Worm (Caenorhabditis elegans) whole organism, young adult: Measurements from ENCODE around the gene B0361.11.

Experiments used
- F10E7.11 ChIP-seq: sonication (generic microtip); optimal IDR thresholded peaks from 2 replicates; lab custom pipeline; 2017; ENCODE audit warnings: mild to moderate bottlenecking, missing genetic modification characterization, moderate library complexity, missing compliant biosample characterization
- F55B11.4 ChIP-seq: sonication (generic microtip); optimal IDR thresholded peaks from 2 replicates; lab custom pipeline; 2016; ENCODE audit warnings: missing compliant biosample characterization, missing genetic modification characterization, borderline replicate concordance; ENCODE audit not compliant: insufficient read depth
- K12H6.12 ChIP-seq: fragments of 200-800 bp; sonication (Bioruptor generic); optimal IDR thresholded peaks from 2 replicates; lab custom pipeline; 2018; ENCODE audit warnings: mild to moderate bottlenecking, missing genetic modification characterization, missing compliant biosample characterization
- T07F8.4 ChIP-seq: sonication (generic microtip); optimal IDR thresholded peaks from 2 replicates; lab custom pipeline; 2016; ENCODE audit warnings: mild to moderate bottlenecking, missing genetic modification characterization, moderate library complexity, missing compliant biosample characterization
- T26A5.8 ChIP-seq: sonication (generic microtip); optimal IDR thresholded peaks from 2 replicates; lab custom pipeline; 2016; ENCODE audit warnings: missing genetic modification characterization, missing compliant biosample characterization
- Y53G8AR.9 ChIP-seq: fragments of 200-800 bp; sonication (Bioruptor generic); conservative IDR thresholded peaks from 2 replicates; pipeline ENCODE4 v1.3.6; 2022; ENCODE audit warnings: missing genetic modification reagents, missing genetic modification characterization, missing compliant biosample characterization
- Y79H2A.3 ChIP-seq: fragments of 200-800 bp; sonication (Bioruptor generic); conservative IDR thresholded peaks from 2 replicates; pipeline ENCODE4 v1.3.6; 2022; ENCODE audit warnings: missing genetic modification reagents, missing genetic modification characterization, missing compliant biosample characterization
- aptf-2 ChIP-seq: fragments of 200-800 bp; sonication (Bioruptor generic); conservative IDR thresholded peaks from 2 replicates; pipeline ENCODE4 v1.3.6; 2022; ENCODE audit warnings: missing genetic modification reagents, missing genetic modification characterization, missing compliant biosample characterization
- atf-7 ChIP-seq: sonication (generic microtip); optimal IDR thresholded peaks from 2 replicates; lab custom pipeline; 2017; ENCODE audit warnings: mild to moderate bottlenecking, missing genetic modification characterization, missing compliant biosample characterization
- attf-3 ChIP-seq: fragments of 200-800 bp; sonication (Bioruptor generic); conservative IDR thresholded peaks from 2 replicates; pipeline ENCODE4 v1.3.6; 2022; ENCODE audit warnings: missing genetic modification reagents, missing genetic modification characterization, missing compliant biosample characterization
- attf-6 ChIP-seq: fragments of 200-800 bp; sonication (Bioruptor generic); IDR thresholded peaks from 2 replicates; pipeline ENCODE4 v1.3.6; 2022; ENCODE audit warnings: missing genetic modification reagents, missing genetic modification characterization, missing compliant biosample characterization
- chd-7 ChIP-seq: sonication (generic microtip); optimal IDR thresholded peaks from 2 replicates; lab custom pipeline; 2016; ENCODE audit warnings: mild to moderate bottlenecking, missing genetic modification characterization, moderate library complexity, missing compliant biosample characterization
- dpff-1 ChIP-seq: sonication (generic microtip); optimal IDR thresholded peaks from 2 replicates; lab custom pipeline; 2017; ENCODE audit warnings: mild to moderate bottlenecking, missing genetic modification characterization, missing compliant biosample characterization
- dpl-1 ChIP-seq: fragments of 150-350 bp; optimal IDR thresholded peaks from 2 replicates; lab custom pipeline; 2014; ENCODE audit warnings: missing biosample characterization, missing genetic modification reagents, missing genetic modification characterization
- efl-1 ChIP-seq: fragments of 150-350 bp; optimal IDR thresholded peaks from 2 replicates; lab custom pipeline; 2014; ENCODE audit warnings: missing biosample characterization, missing genetic modification reagents, missing genetic modification characterization
- egl-18 ChIP-seq: fragments of 200-800 bp; sonication (Bioruptor generic); IDR thresholded peaks from 2 replicates; pipeline ENCODE4 v1.3.6; 2022; ENCODE audit warnings: missing genetic modification reagents, missing genetic modification characterization, missing compliant biosample characterization
- ets-4 ChIP-seq: fragments of 200-800 bp; sonication (Bioruptor generic); optimal IDR thresholded peaks from 2 replicates; lab custom pipeline; 2018; ENCODE audit warnings: mild to moderate bottlenecking, missing genetic modification characterization, missing compliant biosample characterization
- gei-17 ChIP-seq: fragments of 200-800 bp; sonication (Bioruptor generic); optimal IDR thresholded peaks from 2 replicates; lab custom pipeline; 2018; ENCODE audit warnings: mild to moderate bottlenecking, missing genetic modification characterization, missing compliant biosample characterization
- hlh-26 ChIP-seq: fragments of 200-800 bp; sonication (Bioruptor generic); conservative IDR thresholded peaks from 2 replicates; pipeline ENCODE4 v1.3.6; 2022; ENCODE audit warnings: missing genetic modification reagents, missing genetic modification characterization, missing compliant biosample characterization
- hrde-1 ChIP-seq: sonication (generic microtip); optimal IDR thresholded peaks from 2 replicates; lab custom pipeline; 2016; ENCODE audit warnings: missing genetic modification characterization, mild to moderate bottlenecking, missing compliant biosample characterization, moderate library complexity, missing genotype, missing genetic modification reagents, borderline replicate concordance
- hsf-1 ChIP-seq: fragments of 200-800 bp; sonication (Bioruptor generic); IDR thresholded peaks from 2 replicates; pipeline ENCODE4 v1.3.6; 2022; ENCODE audit warnings: missing genetic modification reagents, missing genetic modification characterization, missing compliant biosample characterization
- let-607 ChIP-seq, 2 experiments: fragments of 200-800 bp in 1 of 2; sonication (Bioruptor generic) in 1 of 2; sonication (generic microtip) in 1 of 2; optimal IDR thresholded peaks; 2 replicates each; lab custom pipeline; 2016 to 2018; ENCODE audit warnings: mild to moderate bottlenecking in 2 of 2, missing compliant biosample characterization in 2 of 2, missing genetic modification characterization in 2 of 2, moderate library complexity in 2 of 2, missing genotype in 1 of 2
- lin-26 ChIP-seq: fragments of 200-800 bp; sonication (Bioruptor generic); IDR thresholded peaks from 2 replicates; pipeline ENCODE4 v1.3.6; 2022; ENCODE audit warnings: missing genetic modification reagents, missing genetic modification characterization, missing compliant biosample characterization
- lin-35 ChIP-seq, 3 experiments: fragments of 150-350 bp in 2 of 3; sonication (generic microtip) in 1 of 3; optimal IDR thresholded peaks; 2 replicates each; lab custom pipeline; 2014 to 2018; ENCODE audit warnings: missing biosample characterization in 3 of 3, missing genetic modification characterization in 3 of 3, missing genetic modification reagents in 3 of 3
- lin-54 ChIP-seq: fragments of 200-800 bp; sonication (Bioruptor generic); optimal IDR thresholded peaks from 2 replicates; lab custom pipeline; 2018; ENCODE audit warnings: mild to moderate bottlenecking, missing genetic modification characterization, missing compliant biosample characterization
- lir-1 ChIP-seq: fragments of 200-800 bp; sonication (Bioruptor generic); conservative IDR thresholded peaks from 2 replicates; pipeline ENCODE4 v1.3.6; 2022; ENCODE audit warnings: missing genetic modification reagents, missing genetic modification characterization, missing compliant biosample characterization
- madf-6 ChIP-seq: fragments of 200-800 bp; sonication (Bioruptor generic); IDR thresholded peaks from 2 replicates; pipeline ENCODE4 v1.3.6; 2022; ENCODE audit warnings: missing genetic modification reagents, missing genetic modification characterization, missing compliant biosample characterization
- madf-8 ChIP-seq: fragments of 200-800 bp; sonication (Bioruptor generic); conservative IDR thresholded peaks from 2 replicates; pipeline ENCODE4 v1.3.6; 2022; ENCODE audit warnings: missing genetic modification reagents, missing genetic modification characterization, missing compliant biosample characterization
- nfyb-1 ChIP-seq: fragments of 200-800 bp; sonication (Bioruptor generic); IDR thresholded peaks from 2 replicates; pipeline ENCODE4 v1.3.6; 2022; ENCODE audit warnings: missing genetic modification reagents, missing genetic modification characterization, missing compliant biosample characterization
- nhr-179 ChIP-seq: sonication (generic microtip); optimal IDR thresholded peaks from 2 replicates; lab custom pipeline; 2016; ENCODE audit warnings: mild to moderate bottlenecking, missing genetic modification characterization, missing compliant biosample characterization
- pbrm-1 ChIP-seq: fragments of 200-800 bp; sonication (Bioruptor generic); IDR thresholded peaks from 2 replicates; pipeline ENCODE4 v1.3.6; 2022; ENCODE audit warnings: missing genetic modification reagents, missing genetic modification characterization, missing compliant biosample characterization
- snpc-1.1 ChIP-seq: sonication (generic microtip); optimal IDR thresholded peaks from 2 replicates; lab custom pipeline; 2017; ENCODE audit warnings: missing genetic modification characterization, mild to moderate bottlenecking, missing compliant biosample characterization, antibody characterized with exemption, moderate library complexity, missing genotype, missing genetic modification reagents; ENCODE audit not compliant: insufficient read depth
- snpc-1.3 ChIP-seq: sonication (generic microtip); optimal IDR thresholded peaks from 2 replicates; lab custom pipeline; 2017; ENCODE audit warnings: missing genetic modification characterization, mild to moderate bottlenecking, missing compliant biosample characterization, antibody characterized with exemption, moderate library complexity, missing genotype, missing genetic modification reagents; ENCODE audit not compliant: insufficient read depth
- snpc-4 ChIP-seq, 5 experiments: fragments of 150-350 bp in 1 of 5; sonication (generic microtip) in 4 of 5; optimal IDR thresholded peaks; 2 replicates each; lab custom pipeline; 2014 to 2018; ENCODE audit warnings: missing genetic modification characterization in 5 of 5, missing biosample characterization in 3 of 5, antibody characterized with exemption in 2 of 5, mild to moderate bottlenecking in 2 of 5, missing compliant biosample characterization in 2 of 5, missing genotype in 2 of 5, moderate library complexity in 2 of 5, missing genetic modification reagents in 1 of 5
- tbp1 ChIP-seq: fragments of 200-800 bp; sonication (Bioruptor generic); optimal IDR thresholded peaks from 2 replicates; lab custom pipeline; 2018; ENCODE audit warnings: mild to moderate bottlenecking, missing genetic modification characterization, missing compliant biosample characterization
- tbx-9 ChIP-seq: sonication (generic microtip); optimal IDR thresholded peaks from 2 replicates; lab custom pipeline; 2016; ENCODE audit warnings: borderline replicate concordance, missing genetic modification characterization, inconsistent platforms, missing compliant biosample characterization
- zim-3 ChIP-seq: sonication (generic microtip); optimal IDR thresholded peaks from 2 replicates; lab custom pipeline; 2017; ENCODE audit warnings: mild to moderate bottlenecking, missing genetic modification characterization, moderate library complexity, missing compliant biosample characterization
- ztf-18 ChIP-seq: sonication (generic microtip); optimal IDR thresholded peaks from 2 replicates; lab custom pipeline; 2016; ENCODE audit warnings: missing genotype, mild to moderate bottlenecking, missing genetic modification characterization, missing compliant biosample characterization

The B0361.11 gene

ce11 chrIII:7278491-7278890 lies 1.1 kb downstream of the B0361.11 start (continued):
- TF ChIP-seq ztf-18, result peak; percentile 46
- TF ChIP-seq ets-4 (GFP tag; lab: Kevin White, UChicago), result peak; percentile 23
- TF ChIP-seq atf-7 (tag; lab: Kevin White, UChicago), result peak; percentile 81
- TF ChIP-seq madf-6 (GFP tag; lab: Robert Waterston, UW), result no peak
- TF ChIP-seq hsf-1, result no peak
- TF ChIP-seq let-607 (tag; optimal IDR thresholded peaks at IDR 0.05; lab: Kevin White, UChicago), result peak; percentile 43 to 62
- peak; percentile 36 for TF ChIP-seq zim-3 (tag; lab: Kevin White, UChicago)
- TF ChIP-seq lin-35 (GFP tag; optimal IDR thresholded peaks at IDR 0.05; lab: Kevin White, UChicago), result peak in 1 of 3 experiments; percentile 67
- peak; percentile 41 for TF ChIP-seq K12H6.12 (tag; lab: Kevin White, UChicago)
- TF ChIP-seq Y79H2A.3 (GFP tag; lab: Robert Waterston, UW), result no peak
- TF ChIP-seq Y53G8AR.9, result peak; percentile 79
- peak; percentile 18 for TF ChIP-seq dpl-1 (GFP tag; lab: Kevin White, UChicago)
- TF ChIP-seq snpc-1.1 (tag; lab: Kevin White, UChicago), result peak; percentile 73
- TF ChIP-seq T07F8.4 (tag; lab: Kevin White, UChicago), result peak; percentile 25
- TF ChIP-seq lin-26, result peak; percentile 70; the same call in 1 of the 2 replicates

- TF ChIP-seq dpff-1, result no peak
- peak; percentile 66; the same call in 1 of the 2 replicates for TF ChIP-seq attf-3 (GFP tag; lab: Robert Waterston, UW)
- TF ChIP-seq hlh-26 (GFP tag; lab: Robert Waterston, UW), result no peak
- TF ChIP-seq snpc-4 (GFP tag; optimal IDR thresholded peaks at IDR 0.05; lab: Kevin White, UChicago), result no peak
- peak in 1 of 4 experiments; percentile 55 for TF ChIP-seq snpc-4 (tag; optimal IDR thresholded peaks at IDR 0.05; lab: Kevin White, UChicago)
- no peak for TF ChIP-seq atf-7 (tag; lab: Kevin White, UChicago)
- TF ChIP-seq nhr-179 (tag; lab: Kevin White, UChicago), result no peak
- TF ChIP-seq snpc-1.1 (tag; lab: Kevin White, UChicago), result no peak
- no peak for TF ChIP-seq tbx-9 (tag; lab: Kevin White, UChicago)
- no peak for TF ChIP-seq pbrm-1 (GFP tag; lab: Robert Waterston, UW)
- no peak for TF ChIP-seq lir-1 (GFP tag; lab: Robert Waterston, UW)
- TF ChIP-seq F55B11.4 (tag; lab: Kevin White, UChicago), result no peak
- no peak for TF ChIP-seq gei-17 (GFP tag; lab: Kevin White, UChicago)
- TF ChIP-seq tbp1 (GFP tag; lab: Kevin White, UChicago), result no peak
Measured at ce11 chrIII:7281179-7281578, 3.8 kb downstream of the B0361.11 start, which contains the start of gene B0361.3. Gene B0361.3 (plus strand): TSS chrIII:7281462.

ce11 chrIII:7285783-7286182 lies 8.4 kb downstream of the B0361.11 start, which contains the start of gene pho-5:
Gene pho-5 (minus strand): TSS chrIII:7285883.
- no peak for TF ChIP-seq let-607 (tag; optimal IDR thresholded peaks at IDR 0.05; lab: Kevin White, UChicago)
- TF ChIP-seq Y79H2A.3 (GFP tag; lab: Robert Waterston, UW), result no peak
- peak; percentile 9 for TF ChIP-seq snpc-1.3 (tag; lab: Kevin White, UChicago)
- no peak for TF ChIP-seq zim-3 (tag; lab: Kevin White, UChicago)
- TF ChIP-seq efl-1 (GFP tag; lab: Kevin White, UChicago), result no peak
- TF ChIP-seq T26A5.8 (tag; lab: Kevin White, UChicago), result no peak
- TF ChIP-seq aptf-2 (GFP tag; lab: Robert Waterston, UW), result no peak

- TF ChIP-seq egl-18 (GFP tag; lab: Robert Waterston, UW), result no peak
- no peak for TF ChIP-seq nfyb-1 (GFP tag; lab: Robert Waterston, UW)
- no peak for TF ChIP-seq F10E7.11 (tag; lab: Kevin White, UChicago)
- no peak for TF ChIP-seq lin-54
- TF ChIP-seq madf-8 (GFP tag; lab: Robert Waterston, UW), result no peak
- TF ChIP-seq chd-7 (tag; lab: Kevin White, UChicago), result no peak
- no peak for TF ChIP-seq Y79H2A.3 (GFP tag; lab: Robert Waterston, UW)
- TF ChIP-seq hrde-1 (tag; lab: Kevin White, UChicago), result no peak
- TF ChIP-seq attf-6 (GFP tag; lab: Robert Waterston, UW), result no peak
Measured at ce11 chrIII:7287503-7287902, 10.1 kb downstream of the B0361.11 start, which contains the start of gene ykt-6. Gene ykt-6 (minus strand): TSS chrIII:7287603.
